Fruit fly (Drosophila melanogaster): ENCODE measurements around the gene HSPBAP1.
A peak's percentile ranks its signal among the peaks of the same experiment; 100 is the strongest.

HSPBAP1 gene

DNA sequence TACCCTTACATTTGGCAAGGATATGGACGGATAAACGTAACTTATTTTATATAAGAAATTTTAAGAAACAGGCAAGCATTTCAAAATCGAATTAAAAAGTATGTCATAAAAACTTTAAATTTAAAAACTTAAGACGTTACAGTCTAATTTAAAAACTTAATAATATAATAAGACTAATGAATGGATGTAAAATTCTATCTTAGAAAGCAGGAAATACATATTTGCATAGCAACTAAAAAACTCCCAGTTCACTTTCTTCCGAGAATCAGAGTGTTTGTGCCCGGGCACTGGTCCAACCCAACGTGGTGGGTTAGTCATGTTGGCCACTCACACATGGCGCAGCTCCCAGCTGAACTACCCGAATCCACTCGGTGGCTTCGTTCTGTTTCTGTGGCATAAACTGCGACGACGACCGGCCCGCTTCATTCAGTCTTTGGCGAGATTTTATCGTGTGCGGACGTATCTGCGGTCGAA, 9.5 kb upstream of the HSPBAP1 start, which contains the start of gene CG12880 (continued):
- no peak for TF ChIP-seq Abd-B (GFP tag; optimal IDR thresholded peaks at IDR 0.05)

DNA sequence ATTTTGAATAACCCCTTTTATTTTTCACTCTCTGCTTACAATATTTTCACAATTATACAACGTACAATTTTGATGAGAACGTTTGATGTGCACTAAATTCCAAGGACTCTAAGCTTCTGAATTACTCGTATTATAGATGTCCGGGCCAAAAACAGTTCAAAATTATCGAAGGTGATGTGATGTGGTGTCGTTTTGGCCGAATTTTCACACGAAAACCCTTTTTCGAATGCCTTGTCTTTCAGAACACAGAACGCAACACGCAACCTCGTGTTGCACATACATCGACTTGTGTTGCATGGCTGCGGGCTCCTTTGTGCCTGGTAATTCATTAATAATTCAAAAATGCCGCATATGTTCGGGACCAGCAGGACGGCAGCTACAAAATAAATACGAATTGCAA, 7.0 kb upstream of the HSPBAP1 start, which contains the start of gene CG31055:
TSS of gene CG31055 (minus strand) at position 101 of the 400 bp plus-strand sequence.
- no peak for TF ChIP-seq Dif (GFP tag; optimal IDR thresholded peaks at IDR 0.05; ENCODE audit: partially characterized antibody)
- TF ChIP-seq sv (GFP tag; optimal IDR thresholded peaks at IDR 0.05): no peak
- no peak for TF ChIP-seq Myc (optimal IDR thresholded peaks at IDR 0.05)
- no peak for TF ChIP-seq lola (GFP tag; optimal IDR thresholded peaks at IDR 0.05)
- no peak for TF ChIP-seq CG32264 (GFP tag; optimal IDR thresholded peaks at IDR 0.05)
- no peak for TF ChIP-seq OdsH (GFP tag; optimal IDR thresholded peaks at IDR 0.05)

DNA sequence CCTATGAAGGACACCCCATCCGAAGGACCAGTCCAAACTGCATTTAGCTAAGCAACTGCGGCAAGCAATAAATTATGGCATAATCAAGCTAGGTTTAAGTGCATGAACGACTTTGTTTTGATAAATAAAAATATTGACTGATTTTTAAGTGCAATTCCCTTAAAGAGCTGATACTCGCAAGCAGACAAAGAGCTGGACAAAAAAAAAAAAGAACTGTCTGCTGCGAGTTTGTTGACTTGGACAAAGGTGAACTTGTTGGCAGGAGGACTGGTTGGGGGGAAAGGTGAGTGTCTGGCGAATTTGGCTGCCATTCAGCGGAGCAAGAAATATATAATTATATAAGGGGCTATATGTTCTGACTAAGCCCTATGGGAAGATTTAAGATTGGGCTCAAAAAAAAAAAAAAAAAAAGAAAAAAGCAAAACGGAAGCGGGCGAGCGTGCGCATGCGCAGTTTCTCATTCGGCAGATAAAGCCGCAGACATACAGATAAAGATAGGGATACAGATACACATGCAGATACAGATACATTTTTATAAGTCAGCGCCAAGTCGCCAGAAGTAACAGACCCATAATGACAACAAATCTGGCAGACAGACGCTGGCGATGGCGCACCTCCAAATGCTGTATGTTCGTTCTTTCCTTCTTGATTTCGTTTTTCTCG, 2.3 kb upstream of the HSPBAP1 start:
- TF ChIP-seq psq (GFP tag; optimal IDR thresholded peaks at IDR 0.05) (peak; percentile 60), CG32264 (GFP tag; optimal IDR thresholded peaks at IDR 0.05) (no peak), fru (GFP tag; optimal IDR thresholded peaks at IDR 0.05) (peak; percentile 58)

DNA sequence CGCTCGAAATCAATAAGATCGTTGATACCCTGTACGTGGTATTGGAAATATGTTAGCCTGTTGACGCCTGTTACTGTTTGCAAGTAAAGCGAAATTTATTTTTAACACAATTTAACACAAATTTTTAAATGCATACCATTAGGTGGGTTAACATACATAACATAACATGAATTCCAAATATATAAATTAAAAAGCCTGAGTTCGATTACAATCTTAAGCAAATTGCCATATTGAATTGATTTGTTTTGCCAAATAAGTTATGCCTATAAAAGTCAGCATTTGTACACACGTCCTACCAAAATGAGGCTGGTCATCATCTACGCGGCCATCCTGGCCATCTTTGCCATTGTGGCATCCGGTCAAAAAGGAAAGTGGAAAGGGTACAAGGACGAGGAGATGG, 1.0 kb upstream of the HSPBAP1 start, which contains the start of gene CG43319:
TSS of gene CG43319 (plus strand) at position 301 of the 400 bp plus-strand sequence.
- TF ChIP-seq Hr83 (GFP tag; optimal IDR thresholded peaks at IDR 0.05; ENCODE audit: poor library complexity, severe bottlenecking): no peak
- no peak for TF ChIP-seq N (GFP tag; optimal IDR thresholded peaks at IDR 0.05)
- TF ChIP-seq h (GFP tag; optimal IDR thresholded peaks at IDR 0.05): no peak
- TF ChIP-seq Hnf4 (GFP tag; optimal IDR thresholded peaks at IDR 0.05): no peak
- no peak for TF ChIP-seq br (GFP tag; optimal IDR thresholded peaks at IDR 0.05)
- no peak for TF ChIP-seq OdsH (GFP tag; optimal IDR thresholded peaks at IDR 0.05)

DNA sequence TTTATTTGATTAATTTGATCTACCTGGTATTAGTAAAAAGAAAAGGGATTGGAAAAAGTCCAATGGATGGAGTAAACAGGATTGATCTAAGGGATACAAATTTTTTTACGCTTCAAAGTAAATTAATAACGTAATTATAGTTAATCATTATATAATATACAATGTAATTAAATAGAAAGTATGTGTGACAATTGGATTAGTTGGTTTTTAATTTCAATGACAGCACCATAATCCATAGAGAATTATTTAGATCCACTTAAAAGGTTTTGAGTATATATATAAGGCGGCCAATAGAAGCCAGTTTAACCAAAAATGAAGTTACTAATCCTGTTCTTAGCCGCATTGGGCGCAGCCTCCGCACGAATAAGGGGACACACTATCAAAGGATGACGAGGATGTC, 452 bp upstream of the HSPBAP1 start, which contains the start of gene Acp98AB:
TSS of gene Acp98AB (plus strand) at position 301 of the 400 bp plus-strand sequence.
- TF ChIP-seq HLH106 (tag; optimal IDR thresholded peaks at IDR 0.05) (no peak), lola (GFP tag; optimal IDR thresholded peaks at IDR 0.05) (no peak), OdsH (GFP tag; optimal IDR thresholded peaks at IDR 0.05) (no peak), woc (GFP tag; optimal IDR thresholded peaks at IDR 0.05) (no peak), fru (GFP tag; optimal IDR thresholded peaks at IDR 0.05) (no peak), Hnf4 (GFP tag; optimal IDR thresholded peaks at IDR 0.05) (no peak), dmrt93B (GFP tag; optimal IDR thresholded peaks at IDR 0.05) (no peak), rgr (GFP tag; optimal IDR thresholded peaks at IDR 0.05) (no peak), N (GFP tag; optimal IDR thresholded peaks at IDR 0.05) (no peak), Sp1 (GFP tag; optimal IDR thresholded peaks at IDR 0.05) (no peak), dsf (GFP tag; optimal IDR thresholded peaks at IDR 0.05; ENCODE audit: borderline replicate concordance) (no peak), Abd-B (GFP tag; optimal IDR thresholded peaks at IDR 0.05) (no peak), CrebA (GFP tag; optimal IDR thresholded peaks at IDR 0.05; ENCODE audit: borderline replicate concordance) (no peak), Vsx2 (GFP tag; optimal IDR thresholded peaks at IDR 0.05; ENCODE audit: partially characterized antibody) (no peak), pan (optimal IDR thresholded peaks at IDR 0.05) (no peak), Hr78 (GFP tag; optimal IDR thresholded peaks at IDR 0.05) (no peak)

DNA sequence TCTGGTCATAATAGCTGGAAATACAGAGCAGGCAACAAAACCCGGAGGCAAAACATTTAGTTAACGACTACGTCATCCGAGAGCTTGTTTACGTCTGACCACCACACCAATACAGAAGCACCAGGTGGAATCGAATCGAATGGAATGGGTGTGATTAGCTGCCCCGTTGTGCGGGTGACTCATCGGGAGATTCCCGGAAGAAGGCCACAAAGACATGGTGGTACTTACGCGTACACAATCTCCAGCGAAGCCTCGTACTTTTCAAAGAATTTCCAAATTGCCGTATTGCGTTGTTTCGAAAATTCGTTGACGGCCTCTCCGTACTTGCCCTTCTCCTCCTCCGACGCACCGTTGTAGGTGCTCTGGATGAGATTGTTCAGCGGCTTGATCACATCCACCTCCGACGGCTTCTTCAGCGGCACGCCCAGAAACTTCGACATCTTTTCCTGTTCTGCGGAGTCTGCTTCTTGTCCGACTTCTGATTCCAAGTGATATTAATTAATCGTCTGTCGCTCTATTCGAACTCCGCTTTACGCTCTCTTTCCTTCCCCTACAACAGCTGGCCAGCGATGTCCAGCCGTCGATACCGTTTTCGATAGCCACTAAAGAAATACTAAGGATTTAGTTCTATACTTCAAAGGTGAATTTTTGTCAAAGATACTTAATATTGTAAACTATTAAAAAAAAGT, 4.6 kb downstream of the HSPBAP1 start, which contains the start of gene ALiX:
TSS of gene ALiX (minus strand) at position 571 of the 689 bp plus-strand sequence.
- TF ChIP-seq psq (GFP tag; optimal IDR thresholded peaks at IDR 0.05) (peak; percentile 70), Hnf4 (GFP tag; optimal IDR thresholded peaks at IDR 0.05) (no peak), dmrt93B (GFP tag; optimal IDR thresholded peaks at IDR 0.05) (no peak), Rel (GFP tag; optimal IDR thresholded peaks at IDR 0.05) (no peak), Rel (tag; optimal IDR thresholded peaks at IDR 0.05) (peak; percentile 73)

DNA sequence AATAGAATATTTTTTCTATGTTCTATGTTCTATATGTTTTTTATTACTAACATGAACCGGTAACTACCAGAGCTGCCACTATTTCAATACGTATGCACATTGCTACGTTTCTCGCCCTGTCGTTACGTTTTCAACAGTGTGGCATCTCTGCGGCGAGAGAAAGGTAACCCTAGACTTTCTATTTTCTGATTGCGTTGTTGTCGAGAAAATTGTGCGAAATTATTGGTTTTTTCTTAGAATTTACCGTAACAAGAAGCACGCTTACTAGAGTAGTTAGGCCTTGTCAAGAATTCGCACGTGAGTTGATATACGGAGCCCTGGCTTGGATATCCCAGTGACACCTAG, 5.2 kb downstream of the HSPBAP1 start, which contains the start of gene btz:
TSS of gene btz (plus strand) at position 133 of the 345 bp plus-strand sequence.
- TF ChIP-seq h (GFP tag; optimal IDR thresholded peaks at IDR 0.05) (peak; percentile 9), psq (GFP tag; optimal IDR thresholded peaks at IDR 0.05) (peak; percentile 44), dl (GFP tag; optimal IDR thresholded peaks at IDR 0.05; ENCODE audit: insufficient read depth in 1 of 2, partially characterized antibody in 2 of 2) (no peak), Myc (optimal IDR thresholded peaks at IDR 0.05) (peak; percentile 29)
